Fruit fly (Drosophila melanogaster) S2 (cell line): Measurements from ENCODE around the gene CG13101.

Experiments used
- CG8478 ChIP-seq: fragments of >200 bp; optimal IDR thresholded peaks from 2 replicates; lab custom pipeline; 2018
- CTCF ChIP-seq, 2 experiments: fragments of >200 bp; optimal IDR thresholded peaks; 2 replicates each; lab custom pipeline; 2018

- TF ChIP-seq CTCF (optimal IDR thresholded peaks at IDR 0.05; lab: Kevin White, UChicago): no peak
- TF ChIP-seq CG8478 (lab: Kevin White, UChicago): no peak
These were observed 17.4 kb downstream of the CG13101 start, which contains the start of gene CG18088 for dm6 chr2L:8967235-8967634.
